Fruit fly (Drosophila melanogaster) whole organism, embryonic: Measurements from ENCODE around the gene GramD1B.

Experiments used
- CG10431 ChIP-seq: fragments of 200-800 bp; sonication (Bioruptor generic); optimal IDR thresholded peaks from 3 replicates; lab custom pipeline; 2018; ENCODE audit warnings: missing biosample characterization, mild to moderate bottlenecking, missing genetic modification characterization
- CG12942 ChIP-seq: fragments of 200-800 bp; sonication (Bioruptor generic); optimal IDR thresholded peaks from 3 replicates; lab custom pipeline; 2016; ENCODE audit warnings: missing biosample characterization, missing genetic modification characterization
- CG13894 ChIP-seq: fragments of 200-800 bp; sonication (Bioruptor generic); optimal IDR thresholded peaks from 3 replicates; lab custom pipeline; 2018; ENCODE audit warnings: missing biosample characterization, mild to moderate bottlenecking, missing genetic modification characterization, moderate library complexity
- CG14441 ChIP-seq: fragments of 200-800 bp; sonication (Bioruptor generic); IDR thresholded peaks from 2 replicates; pipeline ENCODE4 v1.3.6; 2022; ENCODE audit warnings: missing biosample characterization, missing genetic modification characterization
- CG1529 ChIP-seq: fragments of 200-800 bp; sonication (Bioruptor generic); optimal IDR thresholded peaks from 3 replicates; lab custom pipeline; 2018; ENCODE audit warnings: missing biosample characterization, missing genetic modification characterization
- CG15514 ChIP-seq: fragments of 200-800 bp; sonication (Bioruptor generic); optimal IDR thresholded peaks from 3 replicates; lab custom pipeline; 2017; ENCODE audit warnings: missing biosample characterization, missing genetic modification characterization, mild to moderate bottlenecking, moderate library complexity, missing genetic modification reagents
- CG17328 ChIP-seq: fragments of 200-800 bp; sonication (Bioruptor generic); IDR thresholded peaks from 2 replicates; pipeline ENCODE4 v1.3.6; 2022; ENCODE audit warnings: missing biosample characterization, missing genetic modification characterization
- CG17361 ChIP-seq: fragments of 200-800 bp; sonication (Bioruptor generic); IDR thresholded peaks from 3 replicates; pipeline ENCODE4 v1.3.6; 2022; ENCODE audit warnings: missing biosample characterization, missing genetic modification characterization
- CG17568 ChIP-seq: fragments of 200-800 bp; sonication (Bioruptor generic); optimal IDR thresholded peaks from 2 replicates; lab custom pipeline; 2018; ENCODE audit warnings: missing biosample characterization, mild to moderate bottlenecking, missing genetic modification characterization, moderate library complexity
- CG17612 ChIP-seq: fragments of 200-800 bp; sonication (Bioruptor generic); IDR thresholded peaks from 2 replicates; pipeline ENCODE4 v1.3.6; 2022; ENCODE audit warnings: missing biosample characterization, missing genetic modification characterization
- CG2199 ChIP-seq: fragments of 200-800 bp; sonication (Bioruptor generic); IDR thresholded peaks from 3 replicates; pipeline ENCODE4 v1.3.6; 2022; ENCODE audit warnings: missing biosample characterization, missing genetic modification characterization
- CG2678 ChIP-seq: fragments of 200-800 bp; sonication (Bioruptor generic); optimal IDR thresholded peaks from 3 replicates; lab custom pipeline; 2019; ENCODE audit warnings: missing biosample characterization, mild to moderate bottlenecking, missing genetic modification characterization, moderate library complexity
- CG30020 ChIP-seq: fragments of 200-800 bp; optimal IDR thresholded peaks from 2 replicates; lab custom pipeline; 2019; ENCODE audit warnings: missing biosample characterization, mild to moderate bottlenecking, missing genetic modification characterization, moderate library complexity
- CG31224 ChIP-seq: fragments of 200-800 bp; sonication (Bioruptor generic); IDR thresholded peaks from 2 replicates; pipeline ENCODE4 v1.3.6; 2022; ENCODE audit warnings: missing biosample characterization, missing genetic modification characterization
- CG34224 ChIP-seq: fragments of 200-800 bp; sonication (Bioruptor generic); IDR thresholded peaks from 3 replicates; pipeline ENCODE4 v1.3.6; 2022; ENCODE audit warnings: missing biosample characterization, missing genetic modification characterization; ENCODE audit not compliant: partially characterized antibody
- CG4617 ChIP-seq: fragments of 200-800 bp; sonication (Bioruptor generic); optimal IDR thresholded peaks from 3 replicates; lab custom pipeline; 2016; ENCODE audit warnings: missing biosample characterization, missing genetic modification characterization, borderline replicate concordance
- CG6175 ChIP-seq: fragments of 200-800 bp; sonication (Bioruptor generic); IDR thresholded peaks from 3 replicates; pipeline ENCODE4 v1.3.6; 2022; ENCODE audit warnings: missing biosample characterization, missing genetic modification characterization
- CG6813 ChIP-seq: fragments of 200-800 bp; sonication (Bioruptor generic); optimal IDR thresholded peaks from 2 replicates; lab custom pipeline; 2017; ENCODE audit warnings: missing biosample characterization, missing genetic modification characterization, mild to moderate bottlenecking, moderate library complexity, missing genetic modification reagents
- CG7357 ChIP-seq: fragments of 200-800 bp; sonication (Bioruptor generic); IDR thresholded peaks from 3 replicates; pipeline ENCODE4 v1.3.6; 2022; ENCODE audit warnings: missing biosample characterization, missing genetic modification characterization
- CG7556 ChIP-seq: fragments of 200-800 bp; sonication (Bioruptor generic); optimal IDR thresholded peaks from 2 replicates; lab custom pipeline; 2017; ENCODE audit warnings: missing biosample characterization, mild to moderate bottlenecking, missing genetic modification characterization
- ERR ChIP-seq: fragments of 200-800 bp; sonication (Bioruptor generic); optimal IDR thresholded peaks from 2 replicates; lab custom pipeline; 2016; ENCODE audit warnings: missing biosample characterization, missing genetic modification characterization
- GATAe ChIP-seq: fragments of 200-800 bp; sonication (Bioruptor generic); conservative IDR thresholded peaks from 2 replicates; pipeline ENCODE4 v1.3.6; 2022; ENCODE audit warnings: missing biosample characterization, missing genetic modification characterization
- Mrtf ChIP-seq: fragments of 200-800 bp; sonication (Bioruptor generic); IDR thresholded peaks from 3 replicates; pipeline ENCODE4 v1.3.6; 2022; ENCODE audit warnings: missing biosample characterization, missing genetic modification characterization
- Nf-YB ChIP-seq: fragments of 200-800 bp; sonication (Bioruptor generic); optimal IDR thresholded peaks from 3 replicates; lab custom pipeline; 2019; ENCODE audit warnings: missing biosample characterization, mild to moderate bottlenecking, missing genetic modification characterization, moderate library complexity
- NfI ChIP-seq: fragments of 200-800 bp; sonication (Bioruptor generic); optimal IDR thresholded peaks from 3 replicates; lab custom pipeline; 2018; ENCODE audit warnings: missing biosample characterization, mild to moderate bottlenecking, missing genetic modification characterization, moderate library complexity
- PHDP ChIP-seq: fragments of 200-800 bp; sonication (Bioruptor generic); optimal IDR thresholded peaks from 3 replicates; lab custom pipeline; 2018; ENCODE audit warnings: missing biosample characterization, mild to moderate bottlenecking, missing genetic modification characterization, moderate library complexity
- Poxn ChIP-seq: fragments of 200-800 bp; sonication (Bioruptor generic); IDR thresholded peaks from 2 replicates; pipeline ENCODE4 v1.3.6; 2022; ENCODE audit warnings: missing biosample characterization, missing genetic modification characterization
- Tbp ChIP-seq: fragments of >200 bp; optimal IDR thresholded peaks from 2 replicates; lab custom pipeline; 2018; ENCODE audit warnings: missing biosample characterization, missing genetic modification characterization
- Xrp1 ChIP-seq: fragments of 200-800 bp; sonication (Bioruptor generic); IDR thresholded peaks from 2 replicates; pipeline ENCODE4 v1.3.6; 2022; ENCODE audit warnings: missing biosample characterization, missing genetic modification characterization
- btn ChIP-seq: fragments of 200-800 bp; sonication (Bioruptor generic); optimal IDR thresholded peaks from 2 replicates; lab custom pipeline; 2016; ENCODE audit warnings: missing biosample characterization, missing genetic modification characterization
- ci ChIP-seq: fragments of 200-800 bp; sonication (Bioruptor generic); IDR thresholded peaks from 3 replicates; pipeline ENCODE4 v1.3.6; 2022; ENCODE audit warnings: missing biosample characterization, missing genetic modification characterization
- disco-r ChIP-seq: fragments of 200-800 bp; sonication (Bioruptor generic); optimal IDR thresholded peaks from 2 replicates; lab custom pipeline; 2016; ENCODE audit warnings: missing biosample characterization, missing genetic modification characterization
- dysf ChIP-seq: fragments of 200-800 bp; sonication (Bioruptor generic); IDR thresholded peaks from 3 replicates; pipeline ENCODE4 v1.3.6; 2022; ENCODE audit warnings: missing biosample characterization, missing genetic modification characterization
- h ChIP-seq: fragments of >200 bp; optimal IDR thresholded peaks from 2 replicates; lab custom pipeline; 2017
- hb ChIP-seq: fragments of 200-800 bp; sonication (Bioruptor generic); IDR thresholded peaks from 3 replicates; pipeline ENCODE4 v1.3.6; 2022; ENCODE audit warnings: missing biosample characterization, missing genetic modification characterization; ENCODE audit not compliant: partially characterized antibody
- insv ChIP-seq, 2 experiments: fragments of 200-800 bp; sonication (Bioruptor generic); optimal IDR thresholded peaks; 3 replicates each; lab custom pipeline; 2016 to 2018; ENCODE audit warnings: missing biosample characterization in 2 of 2, missing genetic modification characterization in 2 of 2
- jing ChIP-seq: fragments of 200-800 bp; sonication (Bioruptor generic); optimal IDR thresholded peaks from 2 replicates; lab custom pipeline; 2018; ENCODE audit warnings: missing biosample characterization, mild to moderate bottlenecking, missing genetic modification characterization
- kay ChIP-seq: fragments of 200-800 bp; sonication (Bioruptor generic); optimal IDR thresholded peaks from 2 replicates; lab custom pipeline; 2016; ENCODE audit warnings: missing biosample characterization, missing genetic modification characterization
- ken ChIP-seq: fragments of 200-800 bp; sonication (Bioruptor generic); IDR thresholded peaks from 3 replicates; pipeline ENCODE4 v1.3.6; 2022; ENCODE audit warnings: missing biosample characterization, missing genetic modification characterization
- luna ChIP-seq: fragments of 200-800 bp; sonication (Bioruptor generic); optimal IDR thresholded peaks from 2 replicates; lab custom pipeline; 2016; ENCODE audit warnings: missing biosample characterization, missing genetic modification characterization
- oc ChIP-seq: fragments of 200-800 bp; sonication (Bioruptor generic); optimal IDR thresholded peaks from 2 replicates; lab custom pipeline; 2018; ENCODE audit warnings: missing biosample characterization, mild to moderate bottlenecking, missing genetic modification characterization, moderate library complexity
- otp ChIP-seq: fragments of 200-800 bp; sonication (Bioruptor generic); IDR thresholded peaks from 3 replicates; pipeline ENCODE4, ENCODE4 v1.3.6; 2022; ENCODE audit warnings: missing biosample characterization, missing genetic modification characterization
- scrt ChIP-seq: fragments of 200-800 bp; sonication (Bioruptor generic); optimal IDR thresholded peaks from 2 replicates; lab custom pipeline; 2018; ENCODE audit warnings: missing biosample characterization, mild to moderate bottlenecking, missing genetic modification characterization, moderate library complexity
- sens-2 ChIP-seq: fragments of 200-800 bp; sonication (Bioruptor generic); IDR thresholded peaks from 2 replicates; pipeline ENCODE4 v1.3.6; 2022; ENCODE audit warnings: missing biosample characterization, missing genetic modification characterization
- sima ChIP-seq: fragments of 200-800 bp; sonication (Bioruptor generic); optimal IDR thresholded peaks from 2 replicates; lab custom pipeline; 2016; ENCODE audit warnings: missing biosample characterization, missing genetic modification characterization
- sisA ChIP-seq: fragments of 200-800 bp; sonication (Bioruptor generic); IDR thresholded peaks from 2 replicates; pipeline ENCODE4 v1.3.6; 2022; ENCODE audit warnings: missing biosample characterization, missing genetic modification characterization
- stc ChIP-seq: fragments of 200-800 bp; sonication (Bioruptor generic); IDR thresholded peaks from 2 replicates; pipeline ENCODE4 v1.3.6; 2022; ENCODE audit warnings: missing biosample characterization, missing genetic modification characterization
- stwl ChIP-seq: fragments of 200-800 bp; sonication (Bioruptor generic); optimal IDR thresholded peaks from 3 replicates; lab custom pipeline; 2018; ENCODE audit warnings: missing biosample characterization, mild to moderate bottlenecking, missing genetic modification characterization, moderate library complexity
- tin ChIP-seq: fragments of 200-800 bp; sonication (Bioruptor generic); optimal IDR thresholded peaks from 3 replicates; lab custom pipeline; 2016; ENCODE audit warnings: missing biosample characterization, missing genetic modification characterization
- trh ChIP-seq: fragments of 200-800 bp; sonication (Bioruptor generic); optimal IDR thresholded peaks from 2 replicates; lab custom pipeline; 2016; ENCODE audit warnings: missing biosample characterization, missing genetic modification characterization
- tx ChIP-seq: fragments of 200-800 bp; sonication (Bioruptor generic); optimal IDR thresholded peaks from 2 replicates; lab custom pipeline; 2016; ENCODE audit warnings: missing biosample characterization, missing genetic modification characterization
- unpg ChIP-seq: fragments of 200-800 bp; sonication (Bioruptor generic); optimal IDR thresholded peaks from 3 replicates; lab custom pipeline; 2018; ENCODE audit warnings: missing biosample characterization, mild to moderate bottlenecking, missing genetic modification characterization, moderate library complexity

The GramD1B gene

DNA sequence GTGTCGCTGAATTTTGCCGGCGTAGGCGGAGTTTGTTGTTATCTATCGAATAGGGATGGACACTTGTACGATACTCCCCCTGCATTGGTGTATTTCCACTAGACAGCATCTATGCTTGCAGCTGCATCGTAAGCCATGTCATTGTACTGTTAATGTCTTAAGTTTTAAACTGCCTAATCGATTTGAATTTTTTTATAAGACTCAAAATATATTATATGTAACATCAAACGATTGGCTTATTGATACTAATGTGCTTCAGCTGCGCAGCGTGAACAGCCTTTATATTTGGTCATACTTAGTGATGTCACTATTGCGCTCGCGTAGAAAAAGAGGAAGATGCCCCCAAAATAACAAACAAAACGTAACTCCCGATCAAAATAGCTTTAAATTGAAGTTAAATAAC is 3.5 kb upstream of the GramD1B start, which contains the start of the genes CG9662 and Ptpa (continued):
- TF ChIP-seq CG14441 (GFP tag; lab: Robert Waterston, UW) (peak; percentile 76), btn (GFP tag; lab: Kevin White, UChicago) (peak; percentile 41), dysf (GFP tag; lab: Robert Waterston, UW) (peak; percentile 90), Xrp1 (GFP tag; lab: Robert Waterston, UW) (peak; percentile 77), CG2199 (no peak), CG17612 (GFP tag; lab: Robert Waterston, UW) (no peak), otp (GFP tag; lab: Robert Waterston, UW) (peak; percentile 61; the same call in 2 of the 3 replicates), CG12942 (GFP tag; lab: Kevin White, UChicago) (peak; percentile 83), sisA (peak; percentile 92), Nf-YB (peak; percentile 40), CG30020 (tag; lab: Kevin White, UChicago) (peak; percentile 91), CG15514 (GFP tag; lab: Kevin White, UChicago) (peak; percentile 68), CG10431 (no peak), CG31224 (peak; percentile 73), ci (GFP tag; lab: Robert Waterston, UW) (peak; percentile 66; the same call in 2 of the 3 replicates), insv (GFP tag; optimal IDR thresholded peaks at IDR 0.05; lab: Kevin White, UChicago) (peak in 1 of 2 experiments; percentile 17), CG7556 (GFP tag; lab: Kevin White, UChicago) (peak; percentile 43), CG7357 (peak; percentile 100), CG13894 (tag; lab: Kevin White, UChicago) (peak; percentile 54), ERR (GFP tag; lab: Kevin White, UChicago) (peak; percentile 65), Poxn (no peak), Mrtf (peak; percentile 72), stc (GFP tag; lab: Robert Waterston, UW) (no peak), unpg (GFP tag; lab: Kevin White, UChicago) (peak; percentile 66), CG1529 (no peak), NfI (GFP tag; lab: Kevin White, UChicago) (peak; percentile 82), trh (GFP tag; lab: Kevin White, UChicago) (peak; percentile 40), sima (GFP tag; lab: Kevin White, UChicago) (no peak), stwl (tag; lab: Kevin White, UChicago) (peak; percentile 85), CG6175 (GFP tag; lab: Robert Waterston, UW) (peak; percentile 57; the same call in 1 of the 3 replicates), tin (peak; percentile 82), luna (GFP tag; lab: Kevin White, UChicago) (peak; percentile 65), PHDP (tag; lab: Kevin White, UChicago) (peak; percentile 76), hb (peak; percentile 88), CG2678 (tag; lab: Kevin White, UChicago) (peak; percentile 79), CG34224 (GFP tag; lab: Robert Waterston, UW) (peak; percentile 83), oc (tag; lab: Kevin White, UChicago) (no peak), h (no peak), tx (GFP tag; lab: Kevin White, UChicago) (peak; percentile 86), CG17568 (GFP tag; lab: Kevin White, UChicago) (no peak), disco-r (GFP tag; lab: Kevin White, UChicago) (peak; percentile 49), GATAe (GFP tag; lab: Robert Waterston, UW) (no peak; the same call in 1 of the 2 replicates), sens-2 (GFP tag; lab: Robert Waterston, UW) (no peak), ken (peak; percentile 88), jing (GFP tag; lab: Kevin White, UChicago) (peak; percentile 54), Tbp (GFP tag; lab: Kevin White, UChicago) (no peak), CG6813 (no peak), CG17361 (GFP tag; lab: Robert Waterston, UW) (peak; percentile 87; the same call in 2 of the 3 replicates), CG4617 (GFP tag; lab: Kevin White, UChicago) (peak; percentile 95), kay (GFP tag; lab: Kevin White, UChicago) (peak; percentile 32), CG17328 (GFP tag; lab: Robert Waterston, UW) (peak; percentile 66), scrt (GFP tag; lab: Kevin White, UChicago) (peak; percentile 39)
